Fruit fly (Drosophila melanogaster): ENCODE data around the gene CG33978.

The CG33978 gene

DNA sequence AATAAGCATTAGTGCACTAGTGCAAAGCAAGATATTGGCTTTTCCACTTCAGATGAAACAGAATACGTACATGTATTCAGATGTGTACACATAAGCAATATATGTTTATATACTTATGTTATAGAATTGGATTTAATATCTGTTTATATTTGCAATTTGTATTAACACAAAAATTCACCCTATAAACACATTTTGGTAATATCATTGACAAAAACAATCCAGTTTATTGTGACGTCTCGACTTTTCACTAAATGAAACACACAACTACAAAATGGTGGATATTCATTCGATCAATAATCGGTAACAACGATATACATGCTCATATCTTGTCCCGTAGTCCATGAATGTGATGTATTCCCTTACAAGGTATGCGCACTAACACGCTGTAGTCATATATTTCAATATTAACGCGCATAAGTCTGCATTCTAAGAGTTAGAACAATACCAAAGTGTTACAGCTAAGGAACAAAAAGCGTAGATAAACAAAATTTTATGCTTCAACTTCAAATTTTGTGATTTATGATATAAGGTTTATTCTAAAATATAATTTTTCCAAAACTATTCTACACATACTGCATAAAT lies 30.3 kb upstream of the CG33978 start, which contains the start of gene CG31998 (continued):
- no peak for TF ChIP-seq CG12942 (GFP tag; optimal IDR thresholded peaks at IDR 0.05)
- TF ChIP-seq CG31388 (GFP tag; optimal IDR thresholded peaks at IDR 0.05) = no peak
- no peak for TF ChIP-seq org-1 (GFP tag; optimal IDR thresholded peaks at IDR 0.05)
- TF ChIP-seq usp (GFP tag; optimal IDR thresholded peaks at IDR 0.05) = no peak
- no peak for TF ChIP-seq CG3163 (GFP tag; optimal IDR thresholded peaks at IDR 0.05)
- TF ChIP-seq CG17359 (tag; optimal IDR thresholded peaks at IDR 0.05) = no peak
- no peak for TF ChIP-seq CG10209 (GFP tag; optimal IDR thresholded peaks at IDR 0.05)
- no peak for TF ChIP-seq sna (GFP tag; IDR thresholded peaks at IDR 0.05; ENCODE audit: partially characterized antibody)
- peak; percentile 20 for TF ChIP-seq Neu2 (GFP tag; optimal IDR thresholded peaks at IDR 0.05; ENCODE audit: borderline replicate concordance)
- no peak for TF ChIP-seq CG9797 (GFP tag; optimal IDR thresholded peaks at IDR 0.05)
- TF ChIP-seq CG12236 (GFP tag; optimal IDR thresholded peaks at IDR 0.05) = no peak
- no peak for TF ChIP-seq odd (GFP tag; optimal IDR thresholded peaks at IDR 0.05)
- no peak for TF ChIP-seq dan (GFP tag; IDR thresholded peaks at IDR 0.05)
- TF ChIP-seq CG1024 (GFP tag; IDR thresholded peaks at IDR 0.05) = peak; percentile 99
- TF ChIP-seq ind (GFP tag; optimal IDR thresholded peaks at IDR 0.05) = no peak
- peak; percentile 34 for TF ChIP-seq Hsf (GFP tag; optimal IDR thresholded peaks at IDR 0.05)
- no peak for TF ChIP-seq chif (GFP tag; optimal IDR thresholded peaks at IDR 0.05)
- TF ChIP-seq pfk (GFP tag; optimal IDR thresholded peaks at IDR 0.05) = peak; percentile 88
- TF ChIP-seq inv (GFP tag; IDR thresholded peaks at IDR 0.05; ENCODE audit: partially characterized antibody) = no peak
- peak; percentile 66 for TF ChIP-seq BEAF-32 (GFP tag; optimal IDR thresholded peaks at IDR 0.05)
- no peak for TF ChIP-seq hbn (GFP tag; IDR thresholded peaks at IDR 0.05; ENCODE audit: partially characterized antibody)
- no peak for TF ChIP-seq Ssrp (tag; optimal IDR thresholded peaks at IDR 0.05)
- TF ChIP-seq PHDP (tag; optimal IDR thresholded peaks at IDR 0.05) = no peak
- TF ChIP-seq pb (GFP tag; optimal IDR thresholded peaks at IDR 0.05) = no peak
- TF ChIP-seq CG18011 (GFP tag; optimal IDR thresholded peaks at IDR 0.05) = no peak
- TF ChIP-seq CG6813 (GFP tag; optimal IDR thresholded peaks at IDR 0.05) = no peak
- TF ChIP-seq HLH3B (GFP tag; IDR thresholded peaks at IDR 0.05) = no peak
- TF ChIP-seq NK7.1 (GFP tag; optimal IDR thresholded peaks at IDR 0.05) = no peak
- TF ChIP-seq CG13287 (GFP tag; IDR thresholded peaks at IDR 0.05; ENCODE audit: partially characterized antibody) = no peak; the same call in 1 of the 2 replicates
- TF ChIP-seq pan (optimal IDR thresholded peaks at IDR 0.05) = no peak
- TF ChIP-seq pan (GFP tag; optimal IDR thresholded peaks at IDR 0.05 in 1 of 2, IDR thresholded peaks at IDR 0.05 in 1 of 2) = no peak
- no peak; the same call in 1 of the 2 replicates for TF ChIP-seq Bgb (GFP tag; IDR thresholded peaks at IDR 0.05; ENCODE audit: partially characterized antibody)
- no peak for TF ChIP-seq Abd-B (GFP tag; optimal IDR thresholded peaks at IDR 0.05)
- no peak for TF ChIP-seq Opbp (GFP tag; IDR thresholded peaks at IDR 0.05; ENCODE audit: partially characterized antibody)
- peak; percentile 8 for TF ChIP-seq pho (GFP tag; optimal IDR thresholded peaks at IDR 0.05)
- TF ChIP-seq ci (GFP tag; IDR thresholded peaks at IDR 0.05) = no peak
- TF ChIP-seq Lpt (GFP tag; optimal IDR thresholded peaks at IDR 0.05) = no peak
- TF ChIP-seq Gug (GFP tag; IDR thresholded peaks at IDR 0.05) = no peak
- TF ChIP-seq CG4617 (GFP tag; optimal IDR thresholded peaks at IDR 0.05; ENCODE audit: borderline replicate concordance) = peak; percentile 73
- TF ChIP-seq CG2889 (GFP tag; IDR thresholded peaks at IDR 0.05) = no peak
- no peak for TF ChIP-seq z (GFP tag; IDR thresholded peaks at IDR 0.05)
- no peak for TF ChIP-seq Deaf1 (tag; optimal IDR thresholded peaks at IDR 0.05)
- no peak for TF ChIP-seq CG6254 (GFP tag; optimal IDR thresholded peaks at IDR 0.05)
- peak; percentile 72 for TF ChIP-seq Sry-δ (GFP tag; optimal IDR thresholded peaks at IDR 0.05)
- no peak for TF ChIP-seq mld (GFP tag; IDR thresholded peaks at IDR 0.05; ENCODE audit: partially characterized antibody)
- no peak for TF ChIP-seq fu2 (GFP tag; optimal IDR thresholded peaks at IDR 0.05)
- TF ChIP-seq Kr (GFP tag; optimal IDR thresholded peaks at IDR 0.05) = no peak
- no peak for TF ChIP-seq ems (GFP tag; optimal IDR thresholded peaks at IDR 0.05)
- no peak for TF ChIP-seq CrebB (tag; optimal IDR thresholded peaks at IDR 0.05)
- TF ChIP-seq phol (tag; optimal IDR thresholded peaks at IDR 0.05) = peak; percentile 95

Data from whole organism, embryonic.